Worm (Caenorhabditis elegans) whole organism, late embryonic: ENCODE measurements around the gene C45B11.9.

Source experiments
- C08G9.2 ChIP-seq: sonication (generic microtip); optimal IDR thresholded peaks from 2 replicates; lab custom pipeline; 2016; ENCODE audit warnings: mild to moderate bottlenecking, missing genetic modification characterization, moderate library complexity, missing compliant biosample characterization
- C38D4.7 ChIP-seq: fragments of 200-800 bp; sonication (Bioruptor generic); optimal IDR thresholded peaks from 2 replicates; lab custom pipeline; 2018; ENCODE audit warnings: mild to moderate bottlenecking, missing genetic modification characterization, moderate library complexity, missing compliant biosample characterization
- K02D7.2 ChIP-seq: sonication (generic microtip); optimal IDR thresholded peaks from 2 replicates; lab custom pipeline; 2017; ENCODE audit warnings: mild to moderate bottlenecking, missing genetic modification characterization, missing compliant biosample characterization
- T23F11.4 ChIP-seq: fragments of 200-800 bp; sonication (Bioruptor generic); optimal IDR thresholded peaks from 2 replicates; lab custom pipeline; 2018; ENCODE audit warnings: mild to moderate bottlenecking, missing genetic modification characterization, missing compliant biosample characterization
- Y22D7AL.16 ChIP-seq: sonication (generic microtip); optimal IDR thresholded peaks from 2 replicates; lab custom pipeline; 2016; ENCODE audit warnings: missing genetic modification characterization, missing compliant biosample characterization
- ceh-18 ChIP-seq: sonication (generic microtip); optimal IDR thresholded peaks from 2 replicates; lab custom pipeline; 2016; ENCODE audit warnings: missing genetic modification characterization, missing compliant biosample characterization
- ceh-19 ChIP-seq: fragments of 200-800 bp; sonication (Bioruptor generic); optimal IDR thresholded peaks from 2 replicates; lab custom pipeline; 2018; ENCODE audit warnings: mild to moderate bottlenecking, missing genetic modification characterization, missing compliant biosample characterization
- ceh-2 ChIP-seq: sonication (generic microtip); optimal IDR thresholded peaks from 2 replicates; lab custom pipeline; 2016; ENCODE audit warnings: missing genotype, missing genetic modification characterization, missing compliant biosample characterization
- ceh-22 ChIP-seq: sonication (generic microtip); optimal IDR thresholded peaks from 2 replicates; lab custom pipeline; 2017; ENCODE audit warnings: missing biosample characterization, missing genetic modification characterization
- ceh-30 ChIP-seq: fragments of 150-350 bp; optimal IDR thresholded peaks from 2 replicates; lab custom pipeline; 2014; ENCODE audit warnings: missing biosample characterization, missing genetic modification characterization
- ceh-31 ChIP-seq: sonication (generic microtip); optimal IDR thresholded peaks from 2 replicates; lab custom pipeline; 2016; ENCODE audit warnings: missing genetic modification characterization, missing compliant biosample characterization
- ceh-34 ChIP-seq: sonication (generic microtip); optimal IDR thresholded peaks from 2 replicates; lab custom pipeline; 2016; ENCODE audit warnings: mild to moderate bottlenecking, missing genetic modification characterization, missing compliant biosample characterization
- ceh-45 ChIP-seq: fragments of 200-800 bp; sonication (Bioruptor generic); IDR thresholded peaks from 2 replicates; pipeline ENCODE4 v1.3.6; 2022; ENCODE audit warnings: missing genetic modification reagents, missing genetic modification characterization, missing compliant biosample characterization
- ceh-48 ChIP-seq: sonication (generic microtip); optimal IDR thresholded peaks from 2 replicates; lab custom pipeline; 2016; ENCODE audit warnings: missing genetic modification characterization, inconsistent platforms, missing compliant biosample characterization
- dmd-4 ChIP-seq: sonication (generic microtip); optimal IDR thresholded peaks from 2 replicates; lab custom pipeline; 2016; ENCODE audit warnings: borderline replicate concordance, missing genetic modification characterization, missing compliant biosample characterization
- dve-1 ChIP-seq: sonication (generic microtip); optimal IDR thresholded peaks from 2 replicates; lab custom pipeline; 2017; ENCODE audit warnings: antibody characterized with exemption, mild to moderate bottlenecking, missing genetic modification characterization, missing compliant biosample characterization
- elt-2 ChIP-seq: sonication (generic microtip); optimal IDR thresholded peaks from 2 replicates; lab custom pipeline; 2016; ENCODE audit warnings: missing genetic modification reagents, missing genetic modification characterization, missing compliant biosample characterization
- fkh-10 ChIP-seq: fragments of 150-350 bp; optimal IDR thresholded peaks from 2 replicates; lab custom pipeline; 2014; ENCODE audit warnings: missing biosample characterization, missing genetic modification reagents, missing genetic modification characterization
- fkh-6 ChIP-seq: sonication (generic microtip); optimal IDR thresholded peaks from 2 replicates; lab custom pipeline; 2016; ENCODE audit warnings: missing genetic modification characterization, missing compliant biosample characterization
- hlh-6 ChIP-seq: sonication (generic microtip); optimal IDR thresholded peaks from 2 replicates; lab custom pipeline; 2016; ENCODE audit warnings: missing genotype, missing genetic modification characterization, missing compliant biosample characterization
- hlh-8 ChIP-seq: sonication (generic microtip); optimal IDR thresholded peaks from 2 replicates; lab custom pipeline; 2016; ENCODE audit warnings: missing genotype, missing genetic modification characterization, missing compliant biosample characterization
- mec-3 ChIP-seq: sonication (generic microtip); optimal IDR thresholded peaks from 2 replicates; lab custom pipeline; 2016; ENCODE audit warnings: borderline replicate concordance, missing genetic modification characterization, missing compliant biosample characterization
- nfya-1 ChIP-seq: sonication (generic microtip); optimal IDR thresholded peaks from 2 replicates; lab custom pipeline; 2017; ENCODE audit warnings: missing genetic modification characterization, mild to moderate bottlenecking, missing compliant biosample characterization, antibody characterized with exemption, moderate library complexity
- nhr-11 ChIP-seq: fragments of 150-350 bp; optimal IDR thresholded peaks from 2 replicates; lab custom pipeline; 2014; ENCODE audit warnings: missing biosample characterization, missing genetic modification characterization
- npax-4 ChIP-seq: sonication (generic microtip); optimal IDR thresholded peaks from 2 replicates; lab custom pipeline; 2016; ENCODE audit warnings: missing genetic modification characterization, missing compliant biosample characterization
- pat-9 ChIP-seq: fragments of 200-800 bp; sonication (Bioruptor generic); optimal IDR thresholded peaks from 2 replicates; lab custom pipeline; 2018; ENCODE audit warnings: mild to moderate bottlenecking, missing genetic modification characterization, moderate library complexity, missing compliant biosample characterization
- pha-2 ChIP-seq: sonication (generic microtip); optimal IDR thresholded peaks from 2 replicates; lab custom pipeline; 2017; ENCODE audit warnings: mild to moderate bottlenecking, missing genetic modification characterization, missing compliant biosample characterization
- pha-4 ChIP-seq: fragments of 150-350 bp; optimal IDR thresholded peaks from 2 replicates; lab custom pipeline; 2018; ENCODE audit warnings: missing biosample characterization, missing genetic modification reagents, missing genetic modification characterization
- ref-2 ChIP-seq: sonication (generic microtip); optimal IDR thresholded peaks from 2 replicates; lab custom pipeline; 2016; ENCODE audit warnings: missing genetic modification characterization, missing compliant biosample characterization
- rnt-1 ChIP-seq: sonication (generic microtip); optimal IDR thresholded peaks from 2 replicates; lab custom pipeline; 2016; ENCODE audit warnings: missing genetic modification characterization, missing compliant biosample characterization
- sdc-2 ChIP-seq: sonication (generic microtip); optimal IDR thresholded peaks from 2 replicates; lab custom pipeline; 2016; ENCODE audit warnings: missing genotype, missing genetic modification characterization, missing compliant biosample characterization
- syd-9 ChIP-seq: sonication (generic microtip); optimal IDR thresholded peaks from 2 replicates; lab custom pipeline; 2016; ENCODE audit warnings: mild to moderate bottlenecking, missing genetic modification characterization, moderate library complexity, missing compliant biosample characterization
- tbx-2 ChIP-seq: sonication (generic microtip); optimal IDR thresholded peaks from 2 replicates; lab custom pipeline; 2016; ENCODE audit warnings: missing genetic modification characterization, missing compliant biosample characterization
- tbx-7 ChIP-seq: sonication (generic microtip); optimal IDR thresholded peaks from 2 replicates; lab custom pipeline; 2016; ENCODE audit warnings: missing genotype, missing genetic modification characterization, missing compliant biosample characterization
- unc-55 ChIP-seq: sonication (generic microtip); optimal IDR thresholded peaks from 2 replicates; lab custom pipeline; 2017; ENCODE audit warnings: missing biosample characterization, missing genetic modification reagents, missing genetic modification characterization
- unc-86 ChIP-seq: sonication (generic microtip); optimal IDR thresholded peaks from 2 replicates; lab custom pipeline; 2016; ENCODE audit warnings: missing genetic modification characterization, missing compliant biosample characterization
- ztf-16 ChIP-seq: sonication (generic microtip); optimal IDR thresholded peaks from 2 replicates; lab custom pipeline; 2017; ENCODE audit warnings: missing genetic modification characterization, missing compliant biosample characterization

C45B11.9 gene

DNA sequence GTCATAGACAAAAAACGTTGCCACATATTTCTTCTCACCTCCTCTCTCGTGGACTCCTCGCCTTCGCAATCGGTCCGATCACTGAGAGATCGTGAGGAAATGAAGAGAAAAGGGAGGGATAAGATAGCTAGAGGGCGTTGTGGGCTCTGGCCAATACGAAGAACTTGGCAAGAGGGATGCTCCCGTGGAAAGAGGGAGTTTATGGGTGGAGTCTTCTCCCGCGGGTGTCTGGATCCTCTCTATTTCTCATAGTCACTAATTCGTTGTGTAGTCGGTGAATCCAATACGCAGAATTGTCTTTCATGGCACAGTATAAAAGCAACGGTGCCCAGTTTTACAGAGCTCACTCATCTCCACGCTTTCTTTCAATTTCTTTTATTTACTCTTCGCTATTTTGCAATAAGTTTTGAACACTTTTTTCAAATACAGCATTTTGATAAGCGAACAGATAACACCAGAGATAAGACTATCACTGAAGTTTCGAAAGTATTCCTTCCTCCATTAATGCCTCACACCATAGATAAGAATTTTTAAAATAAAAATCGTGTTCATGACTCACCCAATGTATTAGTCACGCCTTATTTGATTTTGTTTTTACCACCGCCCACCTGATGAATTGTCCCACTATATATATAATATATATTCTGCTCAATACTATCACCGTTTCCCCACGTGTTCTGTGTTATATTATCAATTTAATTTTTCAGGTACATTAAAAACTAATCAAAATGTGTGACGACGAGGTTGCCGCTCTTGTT is 40.4 kb downstream of the C45B11.9 start, which contains the start of gene act-1:
Gene act-1 (plus strand): TSS at position 708 of the 758 bp plus-strand sequence.
- TF ChIP-seq ceh-34 (tag; lab: Kevin White, UChicago) (peak; percentile 69), ceh-22 (tag; lab: Kevin White, UChicago) (no peak), fkh-6 (tag; lab: Kevin White, UChicago) (peak; percentile 14), Y22D7AL.16 (tag; lab: Kevin White, UChicago) (no peak), elt-2 (tag; lab: Kevin White, UChicago) (peak; percentile 95), C08G9.2 (tag; lab: Kevin White, UChicago) (no peak), nfya-1 (tag; lab: Kevin White, UChicago) (peak; percentile 88), ref-2 (tag; lab: Kevin White, UChicago) (peak; percentile 56), ceh-18 (tag; lab: Kevin White, UChicago) (peak; percentile 84), unc-55 (peak; percentile 67), tbx-2 (tag; lab: Kevin White, UChicago) (peak; percentile 5), ceh-31 (tag; lab: Kevin White, UChicago) (peak; percentile 55), sdc-2 (tag; lab: Kevin White, UChicago) (peak; percentile 14), syd-9 (tag; lab: Kevin White, UChicago) (peak; percentile 13), rnt-1 (tag; lab: Kevin White, UChicago) (peak; percentile 47), tbx-7 (tag; lab: Kevin White, UChicago) (no peak)

DNA sequence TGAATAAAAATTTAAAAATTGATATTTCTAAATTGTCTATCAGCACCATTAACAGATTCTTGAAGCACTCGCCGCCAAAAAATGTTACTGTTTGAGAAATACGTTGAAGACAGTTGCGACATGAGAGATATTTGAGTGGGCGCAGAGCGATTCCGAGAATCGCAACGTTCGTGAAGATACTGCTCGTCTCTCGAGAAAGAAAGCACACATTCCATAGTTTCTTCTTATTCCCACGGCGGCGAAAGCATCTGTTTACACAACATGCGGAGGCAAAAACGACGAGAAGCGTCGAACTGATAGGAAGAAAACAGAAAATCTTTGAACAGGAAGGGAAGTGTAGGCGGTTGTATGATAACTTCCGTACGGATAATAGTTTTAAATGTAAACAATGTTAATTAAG is 42.4 kb downstream of the C45B11.9 start:
- TF ChIP-seq tbx-2 (tag; lab: Kevin White, UChicago) (peak; percentile 67), hlh-8 (tag; lab: Kevin White, UChicago) (peak; percentile 45), ceh-2 (tag; lab: Kevin White, UChicago) (no peak), dmd-4 (tag; lab: Kevin White, UChicago) (peak; percentile 7), nfya-1 (tag; lab: Kevin White, UChicago) (peak; percentile 61), npax-4 (tag; lab: Kevin White, UChicago) (no peak), ceh-22 (tag; lab: Kevin White, UChicago) (no peak), mec-3 (no peak), ceh-18 (tag; lab: Kevin White, UChicago) (peak; percentile 94), ceh-30 (tag; lab: Kevin White, UChicago) (no peak), T23F11.4 (GFP tag; lab: Kevin White, UChicago) (no peak), rnt-1 (tag; lab: Kevin White, UChicago) (peak; percentile 76), ceh-34 (tag; lab: Kevin White, UChicago) (peak; percentile 54), ref-2 (tag; lab: Kevin White, UChicago) (no peak), ceh-48 (tag; lab: Kevin White, UChicago) (no peak), dve-1 (tag; lab: Kevin White, UChicago) (no peak), fkh-6 (tag; lab: Kevin White, UChicago) (no peak), unc-55 (no peak), ztf-16 (tag; lab: Kevin White, UChicago) (no peak), ceh-45 (no peak), pat-9 (peak; percentile 5), ceh-31 (tag; lab: Kevin White, UChicago) (peak; percentile 16)
- TF ChIP-seq, all 69 proteins: peak for 9

DNA sequence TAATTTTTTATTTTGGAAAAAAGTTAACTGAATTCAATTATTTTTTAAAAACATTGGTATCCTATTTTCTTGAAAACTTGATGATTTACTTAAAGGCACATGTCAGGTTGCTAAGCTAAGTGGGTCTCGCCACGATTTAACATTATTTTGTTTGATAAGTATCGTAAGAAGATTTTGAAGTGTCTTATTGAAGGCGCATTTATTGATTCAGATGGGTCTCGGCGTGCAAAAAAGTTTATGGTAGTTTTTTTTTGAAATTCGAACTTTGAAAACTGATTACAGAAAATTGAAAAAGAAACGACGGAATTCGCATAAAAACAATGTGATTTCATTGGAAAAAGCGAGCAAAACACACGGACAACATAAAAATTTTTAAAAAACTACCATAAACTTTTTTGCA is 42.8 kb downstream of the C45B11.9 start:
- TF ChIP-seq unc-55 (no peak), Y22D7AL.16 (tag; lab: Kevin White, UChicago) (no peak), K02D7.2 (tag; lab: Kevin White, UChicago) (no peak), ceh-19 (no peak), pha-2 (no peak), fkh-10 (no peak), sdc-2 (tag; lab: Kevin White, UChicago) (no peak), nhr-11 (tag; lab: Kevin White, UChicago) (no peak), C38D4.7 (GFP tag; lab: Kevin White, UChicago) (no peak), rnt-1 (tag; lab: Kevin White, UChicago) (no peak), pha-4 (tag; lab: Kevin White, UChicago) (no peak), unc-86 (tag; lab: Kevin White, UChicago) (no peak), hlh-6 (tag; lab: Kevin White, UChicago) (no peak), ceh-45 (no peak), ceh-2 (tag; lab: Kevin White, UChicago) (no peak), ref-2 (tag; lab: Kevin White, UChicago) (no peak), ceh-48 (tag; lab: Kevin White, UChicago) (no peak)
